Fruit fly (Drosophila melanogaster): ENCODE results near the gene RFeSP.

RFeSP gene

DNA sequence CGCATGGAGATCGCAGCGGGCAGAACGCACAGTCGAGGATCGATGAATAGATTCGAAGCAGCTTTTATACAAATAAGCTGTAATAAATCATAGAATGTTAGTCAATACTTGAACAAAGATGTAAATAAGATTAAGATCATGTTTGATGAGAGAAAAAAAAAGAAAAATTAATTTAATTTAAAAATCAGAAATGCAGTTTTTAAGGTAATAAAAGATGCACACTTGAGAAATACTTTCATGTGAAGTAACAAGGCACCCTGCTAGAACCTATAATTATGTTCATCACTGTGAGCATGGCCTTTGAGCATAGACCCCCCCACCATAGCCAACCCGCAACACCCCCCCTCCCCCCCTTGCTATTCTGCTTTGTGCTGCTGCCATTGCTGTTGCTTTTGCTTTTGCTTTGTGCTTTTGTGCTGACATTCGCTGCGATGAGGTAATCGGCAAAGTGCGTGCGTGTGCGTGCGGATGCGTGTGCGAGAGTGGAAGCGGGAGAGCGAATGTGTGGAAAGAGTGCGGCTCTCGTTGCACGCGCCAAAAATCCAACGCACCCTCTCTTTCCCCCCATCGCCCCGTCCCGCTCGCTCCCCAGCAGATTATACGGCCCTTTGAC lies 29.4 kb upstream of the RFeSP start (continued):
- TF ChIP-seq fd64A (GFP tag; optimal IDR thresholded peaks at IDR 0.05) (peak; percentile 78), CG7987 (GFP tag; optimal IDR thresholded peaks at IDR 0.05) (peak; percentile 90), Fer1 (GFP tag; optimal IDR thresholded peaks at IDR 0.05) (peak; percentile 99), sd (tag; optimal IDR thresholded peaks at IDR 0.05) (peak; percentile 94), CG2875 (GFP tag; optimal IDR thresholded peaks at IDR 0.05) (peak; percentile 93), zfh1 (GFP tag; IDR thresholded peaks at IDR 0.05) (peak; percentile 84), Taf1 (GFP tag; IDR thresholded peaks at IDR 0.05) (peak; percentile 97), insv (GFP tag; optimal IDR thresholded peaks at IDR 0.05) (peak in 1 of 2 experiments; percentile 79), CG12219 (GFP tag; optimal IDR thresholded peaks at IDR 0.05) (peak; percentile 96), CG43689 (GFP tag; IDR thresholded peaks at IDR 0.05) (peak; percentile 90), hth (optimal IDR thresholded peaks at IDR 0.05) (no peak), CG12236 (GFP tag; optimal IDR thresholded peaks at IDR 0.05) (peak; percentile 76), CG5180 (GFP tag; optimal IDR thresholded peaks at IDR 0.05) (peak; percentile 93), dpn (GFP tag; optimal IDR thresholded peaks at IDR 0.05) (peak; percentile 91 to 96), Kr (GFP tag; optimal IDR thresholded peaks at IDR 0.05) (no peak), lmd (GFP tag; IDR thresholded peaks at IDR 0.05) (peak; percentile 98), CG12155 (GFP tag; optimal IDR thresholded peaks at IDR 0.05) (peak; percentile 94), CG6813 (GFP tag; optimal IDR thresholded peaks at IDR 0.05) (peak; percentile 97), Elba2 (GFP tag; optimal IDR thresholded peaks at IDR 0.05) (no peak), salm (tag; optimal IDR thresholded peaks at IDR 0.05) (peak; percentile 96), CG11696 (GFP tag; IDR thresholded peaks at IDR 0.05) (peak; percentile 98), usp (GFP tag; optimal IDR thresholded peaks at IDR 0.05) (no peak), CG11085 (GFP tag; IDR thresholded peaks at IDR 0.05) (peak; percentile 91), slbo (GFP tag; IDR thresholded peaks at IDR 0.05) (peak; percentile 97), CG16863 (GFP tag; optimal IDR thresholded peaks at IDR 0.05) (peak; percentile 89), CG11560 (tag; IDR thresholded peaks at IDR 0.05) (peak; percentile 91), Gug (GFP tag; IDR thresholded peaks at IDR 0.05) (peak; percentile 94), CG17328 (GFP tag; IDR thresholded peaks at IDR 0.05) (peak; percentile 90), fd102C (GFP tag; optimal IDR thresholded peaks at IDR 0.05) (no peak), ara (GFP tag; IDR thresholded peaks at IDR 0.05) (peak; percentile 91), slou (GFP tag; optimal IDR thresholded peaks at IDR 0.05) (peak; percentile 95), CG14014 (GFP tag; IDR thresholded peaks at IDR 0.05) (peak; percentile 97), luna (GFP tag; optimal IDR thresholded peaks at IDR 0.05) (peak; percentile 75), ssp (GFP tag; IDR thresholded peaks at IDR 0.05) (peak; percentile 91), emc (GFP tag; optimal IDR thresholded peaks at IDR 0.05) (peak; percentile 82), sisA (GFP tag; IDR thresholded peaks at IDR 0.05) (peak; percentile 96), Fer2 (tag; optimal IDR thresholded peaks at IDR 0.05) (peak; percentile 97), CG8281 (tag; optimal IDR thresholded peaks at IDR 0.05) (peak; percentile 90), HmgD (GFP tag; optimal IDR thresholded peaks at IDR 0.05) (peak; percentile 61), CG9437 (GFP tag; optimal IDR thresholded peaks at IDR 0.05) (peak; percentile 94), nau (GFP tag; optimal IDR thresholded peaks at IDR 0.05) (peak; percentile 97), ash1 (GFP tag; optimal IDR thresholded peaks at IDR 0.05) (peak; percentile 83), CG17912 (GFP tag; optimal IDR thresholded peaks at IDR 0.05) (peak; percentile 89), CG8290 (GFP tag; optimal IDR thresholded peaks at IDR 0.05) (peak; percentile 94), CG8290 (tag; optimal IDR thresholded peaks at IDR 0.05) (peak; percentile 53 to 89), dmrt99B (tag; optimal IDR thresholded peaks at IDR 0.05) (peak; percentile 99), Trl (optimal IDR thresholded peaks at IDR 0.05) (peak; percentile 40 to 78), Trl (GFP tag; optimal IDR thresholded peaks at IDR 0.05) (peak; percentile 84), gro (GFP tag; optimal IDR thresholded peaks at IDR 0.05) (peak; percentile 85), her (GFP tag; optimal IDR thresholded peaks at IDR 0.05) (peak; percentile 73), CG1603 (tag; optimal IDR thresholded peaks at IDR 0.05) (peak; percentile 27), Drgx (GFP tag; IDR thresholded peaks at IDR 0.05) (peak; percentile 53; the same call in 1 of the 2 replicates)

All from whole organism, embryonic.